Worm (Caenorhabditis elegans) whole organism, L3 larva: ENCODE data around the gene F49E12.10.

Source experiments
- aly-2 ChIP-seq: fragments of 150-350 bp; optimal IDR thresholded peaks from 2 replicates; lab custom pipeline; 2014; ENCODE audit warnings: missing biosample characterization, missing genetic modification characterization
- daf-12 ChIP-seq: fragments of 150-350 bp; optimal IDR thresholded peaks from 2 replicates; lab custom pipeline; 2014; ENCODE audit warnings: missing biosample characterization, missing genetic modification reagents, missing genetic modification characterization
- egl-5 ChIP-seq: fragments of 150-350 bp; optimal IDR thresholded peaks from 2 replicates; lab custom pipeline; 2017; ENCODE audit warnings: missing biosample characterization, missing genetic modification reagents, missing genetic modification characterization, inconsistent platforms
- elt-2 ChIP-seq: sonication (generic microtip); optimal IDR thresholded peaks from 2 replicates; lab custom pipeline; 2016; ENCODE audit warnings: missing genetic modification reagents, mild to moderate bottlenecking, missing genetic modification characterization, missing compliant biosample characterization
- fos-1 ChIP-seq: fragments of 150-350 bp; optimal IDR thresholded peaks from 2 replicates; lab custom pipeline; 2014; ENCODE audit warnings: missing biosample characterization, missing genetic modification characterization
- lin-15B ChIP-seq: fragments of 150-350 bp; optimal IDR thresholded peaks from 2 replicates; lab custom pipeline; 2014; ENCODE audit warnings: missing biosample characterization, missing genetic modification characterization
- lin-39 ChIP-seq: fragments of 150-350 bp; optimal IDR thresholded peaks from 2 replicates; lab custom pipeline; 2018; ENCODE audit warnings: missing biosample characterization, missing genetic modification reagents, missing genetic modification characterization
- nhr-23 ChIP-seq: fragments of 150-350 bp; optimal IDR thresholded peaks from 2 replicates; lab custom pipeline; 2014; ENCODE audit warnings: missing biosample characterization, missing genetic modification reagents, missing genetic modification characterization
- nhr-237 ChIP-seq: fragments of 150-350 bp; optimal IDR thresholded peaks from 2 replicates; lab custom pipeline; 2014; ENCODE audit warnings: missing biosample characterization, missing genetic modification characterization
- nhr-43 ChIP-seq: sonication (generic microtip); optimal IDR thresholded peaks from 2 replicates; lab custom pipeline; 2016; ENCODE audit warnings: mild to moderate bottlenecking, missing genetic modification characterization, missing compliant biosample characterization; ENCODE audit not compliant: poor library complexity, severe bottlenecking
- pqm-1 ChIP-seq: fragments of 150-350 bp; optimal IDR thresholded peaks from 2 replicates; lab custom pipeline; 2017; ENCODE audit warnings: missing biosample characterization, missing genetic modification characterization, inconsistent platforms
- skn-1 ChIP-seq: fragments of 150-350 bp; optimal IDR thresholded peaks from 2 replicates; lab custom pipeline; 2014; ENCODE audit warnings: missing biosample characterization, missing genetic modification characterization
- snpc-4 ChIP-seq: fragments of 150-350 bp; optimal IDR thresholded peaks from 2 replicates; lab custom pipeline; 2014; ENCODE audit warnings: missing biosample characterization, missing genetic modification characterization
- unc-39 ChIP-seq: sonication (generic microtip); optimal IDR thresholded peaks from 4 replicates; lab custom pipeline; 2017; ENCODE audit warnings: missing biosample characterization, missing genetic modification characterization

- TF ChIP-seq skn-1 (tag; lab: Kevin White, UChicago) (no peak), lin-15B (tag; lab: Kevin White, UChicago) (no peak), fos-1 (tag; lab: Kevin White, UChicago) (no peak), unc-39 (tag; lab: Kevin White, UChicago) (no peak), aly-2 (tag; lab: Kevin White, UChicago) (no peak), daf-12 (tag; lab: Kevin White, UChicago) (no peak), nhr-237 (tag; lab: Kevin White, UChicago) (no peak), elt-2 (tag; lab: Kevin White, UChicago) (no peak), egl-5 (tag; lab: Kevin White, UChicago) (no peak), nhr-43 (tag; lab: Kevin White, UChicago) (no peak), nhr-23 (tag; lab: Kevin White, UChicago) (no peak), pqm-1 (tag; lab: Kevin White, UChicago) (no peak), lin-39 (no peak), snpc-4 (no peak)
These were observed 30.0 kb downstream of the F49E12.10 start for ce11 chrII:8420775-8421388.
